Worm (Caenorhabditis elegans) whole organism, L4 larva: Measurements from ENCODE around the gene F20D6.1.

Experiments used
- attf-4 ChIP-seq: sonication (generic microtip); optimal IDR thresholded peaks from 3 replicates; lab custom pipeline; 2017; ENCODE audit warnings: missing biosample characterization, missing genetic modification characterization
- ces-1 ChIP-seq: fragments of 150-350 bp; sonication (generic microtip); optimal IDR thresholded peaks from 4 replicates; lab custom pipeline; 2014; ENCODE audit warnings: missing biosample characterization, missing genetic modification reagents, missing genetic modification characterization
- dmd-6 ChIP-seq: fragments of 200-800 bp; sonication (Bioruptor generic); IDR thresholded peaks from 2 replicates; pipeline ENCODE4 v1.3.6; 2022; ENCODE audit warnings: missing genetic modification reagents, missing genetic modification characterization, missing compliant biosample characterization
- dpl-1 ChIP-seq: fragments of 150-350 bp; optimal IDR thresholded peaks from 2 replicates; lab custom pipeline; 2014; ENCODE audit warnings: missing biosample characterization, missing genetic modification reagents, missing genetic modification characterization
- jun-1 ChIP-seq: fragments of 150-350 bp; optimal IDR thresholded peaks from 2 replicates; lab custom pipeline; 2014; ENCODE audit warnings: missing biosample characterization, missing genetic modification reagents, missing genetic modification characterization
- lin-13 ChIP-seq: fragments of 150-350 bp; optimal IDR thresholded peaks from 2 replicates; lab custom pipeline; 2014; ENCODE audit warnings: missing biosample characterization, missing genetic modification reagents, missing genetic modification characterization
- mxl-2 ChIP-seq: fragments of 200-800 bp; sonication (Bioruptor generic); conservative IDR thresholded peaks from 2 replicates; pipeline ENCODE4 v1.3.6; 2022; ENCODE audit warnings: missing genetic modification reagents, missing genetic modification characterization, missing compliant biosample characterization
- nhr-28 ChIP-seq: fragments of 150-350 bp; optimal IDR thresholded peaks from 2 replicates; lab custom pipeline; 2014; ENCODE audit warnings: missing biosample characterization, missing genetic modification characterization
- pqm-1 ChIP-seq: sonication (generic microtip); optimal IDR thresholded peaks from 2 replicates; lab custom pipeline; 2017; ENCODE audit warnings: missing biosample characterization, missing genetic modification characterization
- unc-39 ChIP-seq: sonication (generic microtip); optimal IDR thresholded peaks from 2 replicates; lab custom pipeline; 2017; ENCODE audit warnings: missing biosample characterization, missing genetic modification characterization
- unc-62 ChIP-seq, 3 experiments: fragments of 150-350 bp in 1 of 3; sonication (generic microtip); optimal IDR thresholded peaks in 2 of 3; peaks in 1 of 3; 1 replicate in 1 of 3; 2 replicates in 2 of 3; lab custom pipeline; 2014 to 2017; ENCODE audit warnings: missing biosample characterization in 3 of 3, missing genetic modification characterization in 3 of 3, missing genetic modification reagents in 3 of 3, missing genotype in 1 of 3
- ztf-11 ChIP-seq: fragments of 150-350 bp; optimal IDR thresholded peaks from 2 replicates; lab custom pipeline; 2014; ENCODE audit warnings: missing biosample characterization, missing genetic modification characterization

DNA sequence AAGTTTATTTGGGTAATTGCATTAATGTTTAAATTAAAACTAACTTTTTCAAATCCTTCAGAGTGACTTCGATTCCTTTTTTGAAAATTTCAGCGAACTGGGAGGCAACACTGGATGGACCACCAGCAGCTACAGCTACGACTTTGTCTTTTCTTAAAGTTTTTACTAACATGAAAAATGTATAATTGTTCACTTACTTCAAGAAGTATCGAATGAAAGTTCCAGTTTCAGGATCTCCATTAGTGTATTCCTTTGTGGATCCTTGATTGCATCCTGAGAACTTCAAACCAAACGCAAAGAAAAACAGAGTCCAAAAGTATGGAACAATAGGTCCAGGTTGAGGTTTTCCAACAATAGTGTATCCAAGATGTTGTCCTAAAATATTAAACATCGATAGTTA, 6.5 kb downstream of the F20D6.1 start:
- TF ChIP-seq pqm-1 = no peak
- TF ChIP-seq dpl-1 = no peak
- no peak for TF ChIP-seq jun-1 (tag; lab: Kevin White, UChicago)
- no peak for TF ChIP-seq lin-13 (GFP tag; lab: Kevin White, UChicago)
- TF ChIP-seq unc-62 (GFP tag; optimal IDR thresholded peaks at IDR 0.05 in 1 of 2; lab: Kevin White, UChicago) = peak in 1 of 2 experiments; percentile 92
- TF ChIP-seq unc-62 (tag; optimal IDR thresholded peaks at IDR 0.05; lab: Kevin White, UChicago) = no peak
- no peak for TF ChIP-seq ces-1 (GFP tag; lab: Kevin White, UChicago)
- no peak for TF ChIP-seq dmd-6 (GFP tag; lab: Robert Waterston, UW)
- TF ChIP-seq ztf-11 (tag; lab: Kevin White, UChicago) = no peak
- TF ChIP-seq mxl-2 = no peak
- no peak for TF ChIP-seq attf-4 (tag; lab: Kevin White, UChicago)
- no peak for TF ChIP-seq unc-39 (tag; lab: Kevin White, UChicago)
- TF ChIP-seq nhr-28 (tag; lab: Kevin White, UChicago) = no peak
